Fruit fly (Drosophila melanogaster) whole organism: ENCODE results near the gene CG12121.

Experiments used
- CG8478 ChIP-seq: fragments of >200 bp; optimal IDR thresholded peaks from 2 replicates; lab custom pipeline; 2018; ENCODE audit warnings: inconsistent platforms
- EcR ChIP-seq, 2 experiments: fragments of >200 bp; optimal IDR thresholded peaks; 2 replicates each; lab custom pipeline; 2017; ENCODE audit warnings: missing biosample characterization in 2 of 2, missing genetic modification characterization in 2 of 2, missing genetic modification reagents in 2 of 2
- pan ChIP-seq: fragments of >200 bp; optimal IDR thresholded peaks from 2 replicates; lab custom pipeline; 2017
- psq ChIP-seq: fragments of >200 bp; optimal IDR thresholded peaks from 2 replicates; lab custom pipeline; 2017
- usp ChIP-seq: fragments of >200 bp; optimal IDR thresholded peaks from 2 replicates; lab custom pipeline; 2017; ENCODE audit warnings: missing biosample characterization, missing genetic modification characterization, mixed read lengths

- TF ChIP-seq usp (GFP tag; lab: Kevin White, UChicago) (no peak), pan (lab: Kevin White, UChicago) (no peak), psq (lab: Kevin White, UChicago) (no peak), CG8478 (lab: Kevin White, UChicago) (no peak), EcR (GFP tag; optimal IDR thresholded peaks at IDR 0.05; lab: Kevin White, UChicago) (no peak)
Observed at dm6 chrX:9236485-9236884, 4.3 kb upstream of the CG12121 start, which contains the start of gene Ir8a.
